Fruit fly (Drosophila melanogaster) whole organism, embryonic: ENCODE data around the gene stops.
A peak's percentile ranks its signal among the peaks of the same experiment; 100 is the strongest.

Experiments used
- B-H2 ChIP-seq: fragments of 200-800 bp; sonication (Bioruptor generic); optimal IDR thresholded peaks from 2 replicates; lab custom pipeline; 2018; ENCODE audit warnings: missing biosample characterization, mild to moderate bottlenecking, missing genetic modification characterization
- CG10565 ChIP-seq: fragments of 200-800 bp; sonication (Bioruptor generic); optimal IDR thresholded peaks from 3 replicates; lab custom pipeline; 2016; ENCODE audit warnings: missing biosample characterization, mild to moderate bottlenecking, missing genetic modification characterization
- CG11093 ChIP-seq: fragments of 200-800 bp; sonication (Bioruptor generic); IDR thresholded peaks from 3 replicates; pipeline ENCODE4 v1.3.6; 2022; ENCODE audit warnings: missing biosample characterization, missing genetic modification characterization
- CG12219 ChIP-seq: fragments of 200-800 bp; sonication (Bioruptor generic); optimal IDR thresholded peaks from 3 replicates; lab custom pipeline; 2018; ENCODE audit warnings: missing biosample characterization, mild to moderate bottlenecking, missing genetic modification characterization
- CG12299 ChIP-seq: fragments of 200-800 bp; sonication (Bioruptor generic); optimal IDR thresholded peaks from 2 replicates; lab custom pipeline; 2018; ENCODE audit warnings: missing biosample characterization, mild to moderate bottlenecking, missing genetic modification characterization
- CG12769 ChIP-seq: fragments of 200-800 bp; sonication (Bioruptor generic); optimal IDR thresholded peaks from 2 replicates; lab custom pipeline; 2019; ENCODE audit warnings: missing biosample characterization, mild to moderate bottlenecking, missing genetic modification characterization, moderate library complexity
- CG14014 ChIP-seq: fragments of 200-800 bp; sonication (Bioruptor generic); IDR thresholded peaks from 2 replicates; pipeline ENCODE4 v1.3.6; 2022; ENCODE audit warnings: missing biosample characterization, missing genetic modification characterization
- CG14965 ChIP-seq: fragments of 200-800 bp; sonication (Bioruptor generic); optimal IDR thresholded peaks from 2 replicates; lab custom pipeline; 2016; ENCODE audit warnings: missing biosample characterization, missing genetic modification characterization, borderline replicate concordance
- CG15269 ChIP-seq: fragments of 200-800 bp; sonication (Bioruptor generic); optimal IDR thresholded peaks from 2 replicates; lab custom pipeline; 2018; ENCODE audit warnings: missing biosample characterization, mild to moderate bottlenecking, missing genetic modification characterization, moderate library complexity
- CG16863 ChIP-seq: fragments of 200-800 bp; sonication (Bioruptor generic); optimal IDR thresholded peaks from 3 replicates; lab custom pipeline; 2016; ENCODE audit warnings: missing biosample characterization, missing genetic modification characterization
- CG17186 ChIP-seq: fragments of 200-800 bp; sonication (Bioruptor generic); optimal IDR thresholded peaks from 3 replicates; lab custom pipeline; 2017; ENCODE audit warnings: missing biosample characterization, missing genetic modification reagents, missing genetic modification characterization
- CG17328 ChIP-seq: fragments of 200-800 bp; sonication (Bioruptor generic); IDR thresholded peaks from 2 replicates; pipeline ENCODE4 v1.3.6; 2022; ENCODE audit warnings: missing biosample characterization, missing genetic modification characterization
- CG18011 ChIP-seq: fragments of 200-800 bp; sonication (Bioruptor generic); optimal IDR thresholded peaks from 2 replicates; lab custom pipeline; 2017; ENCODE audit warnings: missing biosample characterization, missing genetic modification characterization, mild to moderate bottlenecking, moderate library complexity, missing genotype
- CG2202 ChIP-seq: fragments of 200-800 bp; sonication (Bioruptor generic); optimal IDR thresholded peaks from 2 replicates; lab custom pipeline; 2018; ENCODE audit warnings: missing biosample characterization, mild to moderate bottlenecking, missing genetic modification characterization
- CG3407 ChIP-seq: fragments of 200-800 bp; sonication (Bioruptor generic); optimal IDR thresholded peaks from 2 replicates; lab custom pipeline; 2018; ENCODE audit warnings: missing biosample characterization, mild to moderate bottlenecking, missing genetic modification characterization
- CG3995 ChIP-seq: fragments of 200-800 bp; sonication (Bioruptor generic); optimal IDR thresholded peaks from 3 replicates; lab custom pipeline; 2016; ENCODE audit warnings: missing biosample characterization, missing genetic modification characterization
- CG5245 ChIP-seq: fragments of 200-800 bp; sonication (Bioruptor generic); optimal IDR thresholded peaks from 3 replicates; lab custom pipeline; 2016; ENCODE audit warnings: missing biosample characterization, missing genetic modification characterization
- CG6654 ChIP-seq: fragments of 200-800 bp; sonication (Bioruptor generic); optimal IDR thresholded peaks from 2 replicates; lab custom pipeline; 2017; ENCODE audit warnings: missing biosample characterization, mild to moderate bottlenecking, missing genetic modification characterization
- CG6854 ChIP-seq: fragments of 200-800 bp; sonication (Bioruptor generic); optimal IDR thresholded peaks from 3 replicates; lab custom pipeline; 2017; ENCODE audit warnings: missing biosample characterization, mild to moderate bottlenecking, missing genetic modification characterization
- CG7786 ChIP-seq: fragments of 200-800 bp; sonication (Bioruptor generic); optimal IDR thresholded peaks from 2 replicates; lab custom pipeline; 2016; ENCODE audit warnings: missing biosample characterization, missing genetic modification characterization
- CG9797 ChIP-seq: fragments of 200-800 bp; sonication (Bioruptor generic); optimal IDR thresholded peaks from 3 replicates; lab custom pipeline; 2018; ENCODE audit warnings: missing biosample characterization, mild to moderate bottlenecking, missing genetic modification characterization
- CG9876 ChIP-seq: fragments of 200-800 bp; sonication (Bioruptor generic); optimal IDR thresholded peaks from 2 replicates; lab custom pipeline; 2016; ENCODE audit warnings: missing biosample characterization, missing genetic modification characterization
- Dad ChIP-seq: fragments of 200-800 bp; sonication (Bioruptor generic); optimal IDR thresholded peaks from 3 replicates; lab custom pipeline; 2016; ENCODE audit warnings: missing biosample characterization, missing genetic modification characterization
- Dp ChIP-seq: fragments of 200-800 bp; sonication (Bioruptor generic); optimal IDR thresholded peaks from 2 replicates; lab custom pipeline; 2018; ENCODE audit warnings: missing biosample characterization, mild to moderate bottlenecking, missing genetic modification characterization, moderate library complexity
- E2f1 ChIP-seq: fragments of 200-800 bp; sonication (Bioruptor generic); IDR thresholded peaks from 2 replicates; pipeline ENCODE4 v1.3.6; 2022; ENCODE audit warnings: missing biosample characterization, missing genetic modification characterization
- Hey ChIP-seq: fragments of 200-800 bp; sonication (Bioruptor generic); optimal IDR thresholded peaks from 3 replicates; lab custom pipeline; 2018; ENCODE audit warnings: missing biosample characterization, mild to moderate bottlenecking, missing genetic modification characterization
- Hr78 ChIP-seq, 2 experiments: fragments of 200-800 bp in 1 of 2; fragments of >200 bp in 1 of 2; sonication (Bioruptor generic) in 1 of 2; optimal IDR thresholded peaks; 2 replicates each; lab custom pipeline; 2017 to 2019; ENCODE audit warnings: missing biosample characterization in 2 of 2, missing genetic modification characterization in 2 of 2, mild to moderate bottlenecking in 1 of 2, moderate library complexity in 1 of 2
- MTF-1 ChIP-seq: fragments of 200-800 bp; sonication (Bioruptor generic); optimal IDR thresholded peaks from 2 replicates; lab custom pipeline; 2018; ENCODE audit warnings: missing biosample characterization, mild to moderate bottlenecking, missing genetic modification characterization, borderline replicate concordance
- Nf-YC ChIP-seq: fragments of 200-800 bp; optimal IDR thresholded peaks from 3 replicates; lab custom pipeline; 2019; ENCODE audit warnings: missing biosample characterization, mild to moderate bottlenecking, missing genetic modification characterization, moderate library complexity
- Oaz ChIP-seq: fragments of 200-800 bp; sonication (Bioruptor generic); IDR thresholded peaks from 2 replicates; pipeline ENCODE4 v1.3.6; 2022; ENCODE audit warnings: missing biosample characterization, missing genetic modification characterization
- Oli ChIP-seq: fragments of 200-800 bp; sonication (Bioruptor generic); optimal IDR thresholded peaks from 2 replicates; lab custom pipeline; 2018; ENCODE audit warnings: missing biosample characterization, mild to moderate bottlenecking, missing genetic modification characterization, moderate library complexity
- Optix ChIP-seq: fragments of 200-800 bp; sonication (Bioruptor generic); IDR thresholded peaks from 3 replicates; pipeline ENCODE4 v1.3.6; 2022; ENCODE audit warnings: missing biosample characterization, missing genetic modification characterization
- Xrp1 ChIP-seq: fragments of 200-800 bp; sonication (Bioruptor generic); IDR thresholded peaks from 2 replicates; pipeline ENCODE4 v1.3.6; 2022; ENCODE audit warnings: missing biosample characterization, missing genetic modification characterization
- abd-A ChIP-seq: fragments of 200-800 bp; sonication (Bioruptor generic); optimal IDR thresholded peaks from 3 replicates; lab custom pipeline; 2019; ENCODE audit warnings: missing biosample characterization, mild to moderate bottlenecking, missing genetic modification characterization, moderate library complexity
- ac ChIP-seq: fragments of 200-800 bp; sonication (Bioruptor generic); optimal IDR thresholded peaks from 3 replicates; lab custom pipeline; 2017; ENCODE audit warnings: missing biosample characterization, mild to moderate bottlenecking, missing genetic modification characterization
- aop ChIP-seq: fragments of 200-800 bp; sonication (Bioruptor generic); IDR thresholded peaks from 2 replicates; pipeline ENCODE4 v1.3.6; 2022; ENCODE audit warnings: missing biosample characterization, missing genetic modification characterization
- ash1 ChIP-seq: fragments of 200-800 bp; sonication (Bioruptor generic); optimal IDR thresholded peaks from 2 replicates; lab custom pipeline; 2018; ENCODE audit warnings: missing biosample characterization, mild to moderate bottlenecking, missing genetic modification characterization
- bowl ChIP-seq: fragments of 200-800 bp; sonication (Bioruptor generic); IDR thresholded peaks from 2 replicates; pipeline ENCODE4 v1.3.6; 2022; ENCODE audit warnings: missing biosample characterization, missing genetic modification characterization
- crol ChIP-seq: fragments of 200-800 bp; sonication (Bioruptor generic); IDR thresholded peaks from 2 replicates; pipeline ENCODE4 v1.3.6; 2022; ENCODE audit warnings: missing biosample characterization, missing genetic modification characterization
- fd102C ChIP-seq: fragments of 200-800 bp; sonication (Bioruptor generic); optimal IDR thresholded peaks from 2 replicates; lab custom pipeline; 2018; ENCODE audit warnings: missing biosample characterization, mild to moderate bottlenecking, missing genetic modification characterization, moderate library complexity
- gfzf ChIP-seq: fragments of 200-800 bp; sonication (Bioruptor generic); optimal IDR thresholded peaks from 2 replicates; lab custom pipeline; 2016; ENCODE audit warnings: missing biosample characterization, mild to moderate bottlenecking, missing genetic modification characterization, moderate library complexity
- h ChIP-seq: fragments of >200 bp; optimal IDR thresholded peaks from 2 replicates; lab custom pipeline; 2017
- ham ChIP-seq: fragments of 200-800 bp; sonication (Bioruptor generic); IDR thresholded peaks from 2 replicates; pipeline ENCODE4 v1.3.6; 2022; ENCODE audit warnings: missing biosample characterization, missing genetic modification characterization
- hb ChIP-seq: fragments of 200-800 bp; sonication (Bioruptor generic); IDR thresholded peaks from 3 replicates; pipeline ENCODE4 v1.3.6; 2022; ENCODE audit warnings: missing biosample characterization, missing genetic modification characterization; ENCODE audit not compliant: partially characterized antibody
- knrl ChIP-seq: fragments of 200-800 bp; sonication (Bioruptor generic); IDR thresholded peaks from 3 replicates; pipeline ENCODE4 v1.3.6; 2022; ENCODE audit warnings: missing biosample characterization, missing genetic modification characterization; ENCODE audit not compliant: partially characterized antibody
- pita ChIP-seq: fragments of 200-800 bp; sonication (Bioruptor generic); optimal IDR thresholded peaks from 2 replicates; lab custom pipeline; 2017; ENCODE audit warnings: missing biosample characterization, mild to moderate bottlenecking, missing genetic modification characterization
- row ChIP-seq: fragments of 200-800 bp; sonication (Bioruptor generic); IDR thresholded peaks from 3 replicates; pipeline ENCODE4 v1.3.6; 2022; ENCODE audit warnings: missing biosample characterization, missing genetic modification characterization
- salm ChIP-seq: fragments of 200-800 bp; sonication (Bioruptor generic); optimal IDR thresholded peaks from 2 replicates; lab custom pipeline; 2018; ENCODE audit warnings: missing biosample characterization, mild to moderate bottlenecking, missing genetic modification characterization
- stc ChIP-seq: fragments of 200-800 bp; sonication (Bioruptor generic); IDR thresholded peaks from 2 replicates; pipeline ENCODE4 v1.3.6; 2022; ENCODE audit warnings: missing biosample characterization, missing genetic modification characterization
- unpg ChIP-seq: fragments of 200-800 bp; sonication (Bioruptor generic); optimal IDR thresholded peaks from 3 replicates; lab custom pipeline; 2018; ENCODE audit warnings: missing biosample characterization, mild to moderate bottlenecking, missing genetic modification characterization, moderate library complexity

stops gene

dm6 chr3R:31130566-31130965, 38.3 kb downstream of the stops start, which contains the start of gene Ktch:
TSS of gene Ktch (minus strand) at chr3R:31130666.
- TF ChIP-seq E2f1 (GFP tag; lab: Robert Waterston, UW) (no peak), bowl (no peak), CG16863 (GFP tag; lab: Kevin White, UChicago) (no peak), CG18011 (GFP tag; lab: Kevin White, UChicago) (no peak), salm (tag; lab: Kevin White, UChicago) (no peak), Oaz (no peak), Optix (GFP tag; lab: Robert Waterston, UW) (no peak), CG6654 (no peak), CG3407 (no peak), h (lab: Kevin White, UChicago) (no peak)

DNA sequence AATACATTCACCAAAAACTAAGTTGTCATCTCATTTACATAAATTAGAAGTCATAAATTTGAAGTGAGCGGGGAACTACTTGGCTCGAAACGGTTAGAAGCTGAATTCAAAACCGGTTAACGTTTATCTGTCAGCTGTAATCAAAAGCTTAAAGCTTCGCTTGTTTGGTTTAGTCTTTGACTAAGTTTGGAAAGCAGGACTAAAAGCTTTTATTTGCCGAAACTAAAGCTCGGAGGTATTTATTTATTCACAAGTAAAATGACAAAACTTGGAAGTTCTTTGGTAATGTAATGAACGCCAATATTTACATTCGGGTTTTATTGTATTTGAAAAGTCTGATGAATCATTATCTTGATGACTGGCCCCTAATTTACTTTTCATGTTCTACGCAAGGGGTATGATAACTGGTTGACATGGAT, 41.5 kb downstream of the stops start:
- TF ChIP-seq stc (no peak), fd102C (no peak), row (GFP tag; lab: Robert Waterston, UW) (no peak), Oli (tag; lab: Kevin White, UChicago) (no peak), MTF-1 (no peak), Xrp1 (GFP tag; lab: Robert Waterston, UW) (no peak), Nf-YC (tag; lab: Kevin White, UChicago) (peak; percentile 1), CG14965 (GFP tag; lab: Kevin White, UChicago) (no peak), ac (GFP tag; lab: Kevin White, UChicago) (no peak), CG2202 (tag; lab: Kevin White, UChicago) (no peak), gfzf (GFP tag; lab: Kevin White, UChicago) (peak; percentile 38), CG10565 (no peak), ash1 (GFP tag; lab: Kevin White, UChicago) (no peak), crol (GFP tag; lab: Robert Waterston, UW) (no peak), B-H2 (GFP tag; lab: Kevin White, UChicago) (peak; percentile 18), CG12299 (tag; lab: Kevin White, UChicago) (peak; percentile 33), Dad (GFP tag; lab: Kevin White, UChicago) (no peak), CG15269 (no peak), Hey (no peak), abd-A (tag; lab: Kevin White, UChicago) (peak; percentile 83), pita (GFP tag; lab: Kevin White, UChicago) (no peak), CG11093 (GFP tag; lab: Robert Waterston, UW) (no peak), CG7786 (no peak), CG14014 (GFP tag; lab: Robert Waterston, UW) (no peak), CG5245 (GFP tag; lab: Kevin White, UChicago) (no peak), CG9797 (GFP tag; lab: Kevin White, UChicago) (no peak), CG17328 (no peak), salm (tag; lab: Kevin White, UChicago) (peak; percentile 29), hb (no peak), CG17186 (no peak), Dp (GFP tag; lab: Kevin White, UChicago) (peak; percentile 45), ham (GFP tag; lab: Robert Waterston, UW) (no peak), Hr78 (GFP tag; optimal IDR thresholded peaks at IDR 0.05; lab: Kevin White, UChicago) (no peak), unpg (peak; percentile 32), CG6854 (GFP tag; lab: Kevin White, UChicago) (no peak), aop (no peak), CG12769 (tag; lab: Kevin White, UChicago) (no peak), CG3995 (no peak), CG12219 (GFP tag; lab: Kevin White, UChicago) (no peak), knrl (GFP tag; lab: Robert Waterston, UW) (no peak), CG9876 (GFP tag; lab: Kevin White, UChicago) (no peak)
